Worm (Caenorhabditis elegans): ENCODE data around the gene T19D7.6.

ce11 chrX:680920-681319 is 10.3 kb upstream of the T19D7.6 start, which contains the start of gene T19D7.7:
- TF ChIP-seq cog-1 (tag; optimal IDR thresholded peaks at IDR 0.05) (no peak), med-1 (GFP tag; optimal IDR thresholded peaks at IDR 0.05; ENCODE audit: insufficient read depth) (no peak)

Measured in whole organism, midembryonic.